Worm (Caenorhabditis elegans): ENCODE data around the gene F36D3.4.

ce11 chrV:16565639-16566038 lies 48.1 kb upstream of the F36D3.4 start, which contains the start of gene sru-45:
- no peak for TF ChIP-seq ets-7 (tag; optimal IDR thresholded peaks at IDR 0.05)
- no peak for TF ChIP-seq ceh-36 (tag; optimal IDR thresholded peaks at IDR 0.05)
- no peak for TF ChIP-seq ama-1 (optimal IDR thresholded peaks at IDR 0.05)
- no peak for TF ChIP-seq sea-1 (GFP tag; conservative IDR thresholded peaks at IDR 0.05)
- TF ChIP-seq B0310.2 (tag; optimal IDR thresholded peaks at IDR 0.05), result no peak
- no peak for TF ChIP-seq tbx-11 (GFP tag; IDR thresholded peaks at IDR 0.05)
- TF ChIP-seq hmbx-1 (tag; optimal IDR thresholded peaks at IDR 0.05), result no peak
- TF ChIP-seq aly-1 (tag; optimal IDR thresholded peaks at IDR 0.05), result no peak
- TF ChIP-seq flt-1 (GFP tag; IDR thresholded peaks at IDR 0.05), result no peak
- TF ChIP-seq pes-1 (GFP tag; IDR thresholded peaks at IDR 0.05), result no peak
- TF ChIP-seq scrt-1 (GFP tag; IDR thresholded peaks at IDR 0.05), result no peak
- no peak for TF ChIP-seq tbx-37 (GFP tag; conservative IDR thresholded peaks at IDR 0.05)

All from whole organism, early embryonic.